Worm (Caenorhabditis elegans) whole organism, L3 larva: Measurements from ENCODE around the gene C11G6.2.

Source experiments
- ZK546.5 ChIP-seq: sonication (generic microtip); optimal IDR thresholded peaks from 2 replicates; lab custom pipeline; 2017; ENCODE audit warnings: missing biosample characterization, missing genetic modification characterization
- ama-1 ChIP-seq: fragments of 150-350 bp; optimal IDR thresholded peaks from 2 replicates; lab custom pipeline; 2018
- ceh-82 ChIP-seq: fragments of 150-350 bp; optimal IDR thresholded peaks from 2 replicates; lab custom pipeline; 2014; ENCODE audit warnings: missing biosample characterization, missing genetic modification characterization
- ceh-9 ChIP-seq: sonication (generic microtip); optimal IDR thresholded peaks from 2 replicates; lab custom pipeline; 2018; ENCODE audit warnings: missing biosample characterization, missing genetic modification characterization
- elt-2 ChIP-seq: sonication (generic microtip); optimal IDR thresholded peaks from 2 replicates; lab custom pipeline; 2016; ENCODE audit warnings: missing genetic modification reagents, mild to moderate bottlenecking, missing genetic modification characterization, missing compliant biosample characterization
- elt-3 ChIP-seq, 3 experiments: fragments of 150-350 bp in 1 of 3; sonication (generic microtip) in 2 of 3; optimal IDR thresholded peaks; 2 replicates in 2 of 3; 4 replicates in 1 of 3; lab custom pipeline; 2014 to 2017; ENCODE audit warnings: missing biosample characterization in 3 of 3, missing genetic modification characterization in 3 of 3
- fkh-10 ChIP-seq: sonication (generic microtip); optimal IDR thresholded peaks from 2 replicates; lab custom pipeline; 2017; ENCODE audit warnings: missing biosample characterization, missing genetic modification reagents, missing genetic modification characterization
- fos-1 ChIP-seq: fragments of 150-350 bp; optimal IDR thresholded peaks from 2 replicates; lab custom pipeline; 2014; ENCODE audit warnings: missing biosample characterization, missing genetic modification characterization
- lin-39 ChIP-seq: fragments of 150-350 bp; optimal IDR thresholded peaks from 2 replicates; lab custom pipeline; 2018; ENCODE audit warnings: missing biosample characterization, missing genetic modification reagents, missing genetic modification characterization
- mdl-1 ChIP-seq: fragments of 150-350 bp; optimal IDR thresholded peaks from 2 replicates; lab custom pipeline; 2014; ENCODE audit warnings: missing biosample characterization, missing genetic modification characterization
- tbx-2 ChIP-seq: sonication (generic microtip); optimal IDR thresholded peaks from 2 replicates; lab custom pipeline; 2016; ENCODE audit warnings: mild to moderate bottlenecking, missing genetic modification characterization, missing compliant biosample characterization

- TF ChIP-seq ceh-82 (no peak), fos-1 (tag; lab: Kevin White, UChicago) (no peak), fkh-10 (GFP tag; lab: Kevin White, UChicago) (no peak), elt-2 (tag; lab: Kevin White, UChicago) (no peak), ZK546.5 (tag; lab: Kevin White, UChicago) (no peak), ceh-9 (tag; lab: Kevin White, UChicago) (no peak), lin-39 (tag; lab: Kevin White, UChicago) (peak; percentile 31), ama-1 (lab: Kevin White, UChicago) (no peak), elt-3 (tag; optimal IDR thresholded peaks at IDR 0.05; lab: Kevin White, UChicago) (no peak), tbx-2 (tag; lab: Kevin White, UChicago) (no peak), mdl-1 (no peak)
Measured at ce11 chrX:16342256-16342655, 13.8 kb downstream of the C11G6.2 start.
